Fruit fly (Drosophila melanogaster) whole organism, embryonic: ENCODE measurements around the gene CG13482.

Experiments
- CG10565 ChIP-seq: fragments of 200-800 bp; sonication (Bioruptor generic); optimal IDR thresholded peaks from 3 replicates; lab custom pipeline; 2016; ENCODE audit warnings: missing biosample characterization, mild to moderate bottlenecking, missing genetic modification characterization
- CG12299 ChIP-seq: fragments of 200-800 bp; sonication (Bioruptor generic); optimal IDR thresholded peaks from 2 replicates; lab custom pipeline; 2018; ENCODE audit warnings: missing biosample characterization, mild to moderate bottlenecking, missing genetic modification characterization
- CG12659 ChIP-seq: fragments of 200-800 bp; sonication (Bioruptor generic); optimal IDR thresholded peaks from 3 replicates; lab custom pipeline; 2017; ENCODE audit warnings: mild to moderate bottlenecking, missing biosample characterization, missing genetic modification reagents, missing genetic modification characterization
- CG13287 ChIP-seq: fragments of 200-800 bp; sonication (Bioruptor generic); IDR thresholded peaks from 2 replicates; pipeline ENCODE4 v1.3.6; 2022; ENCODE audit warnings: missing biosample characterization, missing genetic modification characterization; ENCODE audit not compliant: partially characterized antibody
- CG13624 ChIP-seq: fragments of 200-800 bp; sonication (Bioruptor generic); optimal IDR thresholded peaks from 2 replicates; lab custom pipeline; 2016; ENCODE audit warnings: missing biosample characterization, missing genetic modification characterization
- CG14014 ChIP-seq: fragments of 200-800 bp; sonication (Bioruptor generic); IDR thresholded peaks from 2 replicates; pipeline ENCODE4 v1.3.6; 2022; ENCODE audit warnings: missing biosample characterization, missing genetic modification characterization
- CG15011 ChIP-seq: fragments of 200-800 bp; sonication (Bioruptor generic); optimal IDR thresholded peaks from 3 replicates; lab custom pipeline; 2018; ENCODE audit warnings: missing biosample characterization, mild to moderate bottlenecking, missing genetic modification characterization
- CG15479 ChIP-seq: fragments of 200-800 bp; sonication (Bioruptor generic); optimal IDR thresholded peaks from 3 replicates; lab custom pipeline; 2019; ENCODE audit warnings: missing biosample characterization, mild to moderate bottlenecking, missing genetic modification characterization, moderate library complexity
- CG2116 ChIP-seq: fragments of 200-800 bp; sonication (Bioruptor generic); optimal IDR thresholded peaks from 3 replicates; lab custom pipeline; 2018; ENCODE audit warnings: missing biosample characterization, mild to moderate bottlenecking, missing genetic modification characterization
- CG2875 ChIP-seq: fragments of 200-800 bp; sonication (Bioruptor generic); optimal IDR thresholded peaks from 2 replicates; lab custom pipeline; 2017; ENCODE audit warnings: missing biosample characterization, mild to moderate bottlenecking, missing genetic modification characterization, missing genetic modification reagents
- CG30020 ChIP-seq: fragments of 200-800 bp; optimal IDR thresholded peaks from 2 replicates; lab custom pipeline; 2019; ENCODE audit warnings: missing biosample characterization, mild to moderate bottlenecking, missing genetic modification characterization, moderate library complexity
- CG32772 ChIP-seq: fragments of 200-800 bp; sonication (Bioruptor generic); IDR thresholded peaks from 2 replicates; pipeline ENCODE4 v1.3.6; 2022; ENCODE audit warnings: missing biosample characterization, missing genetic modification characterization
- CG3995 ChIP-seq: fragments of 200-800 bp; sonication (Bioruptor generic); optimal IDR thresholded peaks from 3 replicates; lab custom pipeline; 2016; ENCODE audit warnings: missing biosample characterization, missing genetic modification characterization
- CG43689 ChIP-seq: fragments of 200-800 bp; sonication (Bioruptor generic); IDR thresholded peaks from 2 replicates; pipeline ENCODE4 v1.3.6; 2022; ENCODE audit warnings: missing biosample characterization, missing genetic modification characterization
- CG4424 ChIP-seq: fragments of 200-800 bp; sonication (Bioruptor generic); optimal IDR thresholded peaks from 3 replicates; lab custom pipeline; 2016; ENCODE audit warnings: missing biosample characterization, missing genetic modification characterization
- CG4707 ChIP-seq: fragments of 200-800 bp; sonication (Bioruptor generic); optimal IDR thresholded peaks from 2 replicates; lab custom pipeline; 2018; ENCODE audit warnings: missing biosample characterization, mild to moderate bottlenecking, missing genetic modification characterization, moderate library complexity
- CG4820 ChIP-seq: fragments of 200-800 bp; sonication (Bioruptor generic); optimal IDR thresholded peaks from 3 replicates; lab custom pipeline; 2016; ENCODE audit warnings: missing biosample characterization, missing genetic modification characterization
- CG8478 ChIP-seq: fragments of >200 bp; optimal IDR thresholded peaks from 2 replicates; lab custom pipeline; 2018
- CG9817 ChIP-seq: fragments of 200-800 bp; sonication (Bioruptor generic); optimal IDR thresholded peaks from 2 replicates; lab custom pipeline; 2018; ENCODE audit warnings: missing biosample characterization, mild to moderate bottlenecking, missing genetic modification characterization, moderate library complexity
- CHES-1-like ChIP-seq: fragments of 200-800 bp; sonication (Bioruptor generic); optimal IDR thresholded peaks from 2 replicates; lab custom pipeline; 2016; ENCODE audit warnings: missing biosample characterization, missing genetic modification characterization
- CkIIα-i1 ChIP-seq: fragments of 200-800 bp; sonication (Bioruptor generic); IDR thresholded peaks from 2 replicates; pipeline ENCODE4 v1.3.6; 2022; ENCODE audit warnings: missing biosample characterization, missing genetic modification characterization
- CoRest ChIP-seq: fragments of 200-800 bp; sonication (Bioruptor generic); optimal IDR thresholded peaks from 3 replicates; lab custom pipeline; 2018; ENCODE audit warnings: missing biosample characterization, mild to moderate bottlenecking, missing genetic modification characterization, moderate library complexity
- Dad ChIP-seq: fragments of 200-800 bp; sonication (Bioruptor generic); optimal IDR thresholded peaks from 3 replicates; lab custom pipeline; 2016; ENCODE audit warnings: missing biosample characterization, missing genetic modification characterization
- Dip2 ChIP-seq: fragments of 200-800 bp; sonication (Bioruptor generic); IDR thresholded peaks from 2 replicates; pipeline ENCODE4 v1.3.6; 2022; ENCODE audit warnings: missing biosample characterization, missing genetic modification characterization
- Doc3 ChIP-seq: fragments of 200-800 bp; sonication (Bioruptor generic); IDR thresholded peaks from 3 replicates; pipeline ENCODE4 v1.3.6; 2022; ENCODE audit warnings: missing biosample characterization, missing genetic modification characterization; ENCODE audit not compliant: partially characterized antibody
- Gug ChIP-seq: fragments of 200-800 bp; sonication (Bioruptor generic); IDR thresholded peaks from 4 replicates; pipeline ENCODE4 v1.3.6; 2022; ENCODE audit warnings: missing biosample characterization, missing genetic modification characterization
- Hey ChIP-seq: fragments of 200-800 bp; sonication (Bioruptor generic); optimal IDR thresholded peaks from 3 replicates; lab custom pipeline; 2018; ENCODE audit warnings: missing biosample characterization, mild to moderate bottlenecking, missing genetic modification characterization
- Hsf ChIP-seq: fragments of 200-800 bp; sonication (Bioruptor generic); optimal IDR thresholded peaks from 3 replicates; lab custom pipeline; 2016; ENCODE audit warnings: missing biosample characterization, missing genetic modification characterization
- Mrtf ChIP-seq: fragments of 200-800 bp; sonication (Bioruptor generic); IDR thresholded peaks from 3 replicates; pipeline ENCODE4 v1.3.6; 2022; ENCODE audit warnings: missing biosample characterization, missing genetic modification characterization
- NC2β ChIP-seq: fragments of 200-800 bp; sonication (Bioruptor generic); optimal IDR thresholded peaks from 2 replicates; lab custom pipeline; 2016; ENCODE audit warnings: missing biosample characterization, missing genetic modification characterization
- NFAT ChIP-seq: fragments of 200-800 bp; sonication (Bioruptor generic); IDR thresholded peaks from 2 replicates; pipeline ENCODE4 v1.3.6; 2022; ENCODE audit warnings: missing biosample characterization, missing genetic modification characterization
- Sin3A ChIP-seq: fragments of >200 bp; optimal IDR thresholded peaks from 2 replicates; lab custom pipeline; 2018
- Tbp ChIP-seq: fragments of >200 bp; optimal IDR thresholded peaks from 2 replicates; lab custom pipeline; 2018; ENCODE audit warnings: missing biosample characterization, missing genetic modification characterization
- az2 ChIP-seq: fragments of 200-800 bp; sonication (Bioruptor generic); optimal IDR thresholded peaks from 3 replicates; lab custom pipeline; 2016; ENCODE audit warnings: missing biosample characterization, missing genetic modification characterization
- cad ChIP-seq: fragments of >200 bp; optimal IDR thresholded peaks from 2 replicates; lab custom pipeline; 2017; ENCODE audit warnings: missing biosample characterization, missing genetic modification characterization
- dan ChIP-seq: fragments of 200-800 bp; sonication (Bioruptor generic); IDR thresholded peaks from 2 replicates; pipeline ENCODE4 v1.3.6; 2022; ENCODE audit warnings: missing biosample characterization, missing genetic modification characterization
- danr ChIP-seq: fragments of 200-800 bp; sonication (Bioruptor generic); IDR thresholded peaks from 2 replicates; pipeline ENCODE4 v1.3.6; 2022; ENCODE audit warnings: missing biosample characterization, missing genetic modification characterization
- dimm ChIP-seq: fragments of 200-800 bp; sonication (Bioruptor generic); IDR thresholded peaks from 2 replicates; pipeline ENCODE4 v1.3.6; 2022; ENCODE audit warnings: missing biosample characterization, missing genetic modification characterization
- fd3F ChIP-seq: fragments of 200-800 bp; sonication (Bioruptor generic); optimal IDR thresholded peaks from 2 replicates; lab custom pipeline; 2018; ENCODE audit warnings: missing biosample characterization, mild to moderate bottlenecking, missing genetic modification characterization, moderate library complexity
- gro ChIP-seq: fragments of 200-800 bp; sonication (Bioruptor generic); optimal IDR thresholded peaks from 2 replicates; lab custom pipeline; 2016; ENCODE audit warnings: missing biosample characterization, missing genetic modification characterization
- jumu ChIP-seq: fragments of 200-800 bp; sonication (Bioruptor generic); optimal IDR thresholded peaks from 3 replicates; lab custom pipeline; 2016; ENCODE audit warnings: missing biosample characterization, missing genetic modification characterization
- lmd ChIP-seq: fragments of 200-800 bp; sonication (Bioruptor generic); IDR thresholded peaks from 2 replicates; pipeline ENCODE4 v1.3.6; 2022; ENCODE audit warnings: missing biosample characterization, missing genetic modification characterization
- luna ChIP-seq: fragments of 200-800 bp; sonication (Bioruptor generic); optimal IDR thresholded peaks from 2 replicates; lab custom pipeline; 2016; ENCODE audit warnings: missing biosample characterization, missing genetic modification characterization
- peb ChIP-seq: fragments of 200-800 bp; sonication (Bioruptor generic); IDR thresholded peaks from 2 replicates; pipeline ENCODE4 v1.3.6; 2022; ENCODE audit warnings: missing biosample characterization, missing genetic modification characterization
- repo ChIP-seq: fragments of 200-800 bp; sonication (Bioruptor generic); optimal IDR thresholded peaks from 2 replicates; lab custom pipeline; 2016; ENCODE audit warnings: missing biosample characterization, missing genetic modification characterization
- row ChIP-seq: fragments of 200-800 bp; sonication (Bioruptor generic); IDR thresholded peaks from 3 replicates; pipeline ENCODE4 v1.3.6; 2022; ENCODE audit warnings: missing biosample characterization, missing genetic modification characterization
- slou ChIP-seq: fragments of 200-800 bp; sonication (Bioruptor generic); optimal IDR thresholded peaks from 3 replicates; lab custom pipeline; 2016; ENCODE audit warnings: missing biosample characterization, missing genetic modification characterization
- so ChIP-seq: fragments of 200-800 bp; sonication (Bioruptor generic); IDR thresholded peaks from 3 replicates; pipeline ENCODE4 v1.3.6; 2022; ENCODE audit warnings: missing biosample characterization, missing genetic modification characterization
- toy ChIP-seq: fragments of 200-800 bp; sonication (Bioruptor generic); IDR thresholded peaks from 2 replicates; pipeline ENCODE4 v1.3.6; 2022; ENCODE audit warnings: missing biosample characterization, missing genetic modification characterization
- twi ChIP-seq: fragments of 200-800 bp; optimal IDR thresholded peaks from 2 replicates; lab custom pipeline; 2019; ENCODE audit warnings: missing biosample characterization, mild to moderate bottlenecking, missing genetic modification characterization, moderate library complexity
- zen2 ChIP-seq: fragments of 200-800 bp; sonication (Bioruptor generic); IDR thresholded peaks from 3 replicates; pipeline ENCODE4 v1.3.6; 2022; ENCODE audit warnings: missing biosample characterization, missing genetic modification characterization; ENCODE audit not compliant: partially characterized antibody
- zfh1 ChIP-seq: fragments of 200-800 bp; sonication (Bioruptor generic); IDR thresholded peaks from 3 replicates; pipeline ENCODE4 v1.3.6; 2022; ENCODE audit warnings: missing biosample characterization, missing genetic modification characterization

The CG13482 gene

dm6 chr3L:14354285-14355092 lies 25.3 kb downstream of the CG13482 start (continued):
- TF ChIP-seq so (GFP tag; lab: Robert Waterston, UW) (no peak), CoRest (tag; lab: Kevin White, UChicago) (peak; percentile 20), Doc3 (GFP tag; lab: Robert Waterston, UW) (no peak), zen2 (GFP tag; lab: Robert Waterston, UW) (no peak), row (GFP tag; lab: Robert Waterston, UW) (peak; percentile 28; the same call in 1 of the 3 replicates), CG12659 (GFP tag; lab: Kevin White, UChicago) (no peak), CG2116 (no peak), CkIIα-i1 (GFP tag; lab: Robert Waterston, UW) (no peak), Mrtf (GFP tag; lab: Robert Waterston, UW) (no peak), jumu (GFP tag; lab: Kevin White, UChicago) (no peak), CG9817 (tag; lab: Kevin White, UChicago) (no peak), CG4424 (GFP tag; lab: Kevin White, UChicago) (no peak), danr (GFP tag; lab: Robert Waterston, UW) (no peak), CG30020 (tag; lab: Kevin White, UChicago) (no peak), dan (GFP tag; lab: Robert Waterston, UW) (no peak), CG14014 (GFP tag; lab: Robert Waterston, UW) (no peak), NFAT (no peak), Sin3A (lab: Kevin White, UChicago) (no peak), Tbp (GFP tag; lab: Kevin White, UChicago) (no peak), peb (GFP tag; lab: Robert Waterston, UW) (no peak), az2 (no peak), dimm (no peak), Hey (tag; lab: Kevin White, UChicago) (no peak), toy (no peak), slou (GFP tag; lab: Kevin White, UChicago) (no peak), CG2875 (GFP tag; lab: Kevin White, UChicago) (peak; percentile 41), CG43689 (GFP tag; lab: Robert Waterston, UW) (no peak), luna (no peak), CG13624 (GFP tag; lab: Kevin White, UChicago) (no peak), CG13287 (GFP tag; lab: Robert Waterston, UW) (no peak), zfh1 (GFP tag; lab: Robert Waterston, UW) (no peak), CG4707 (no peak), CG15011 (GFP tag; lab: Kevin White, UChicago) (no peak), CG3995 (no peak), repo (no peak), CG15479 (GFP tag; lab: Kevin White, UChicago) (no peak), lmd (GFP tag; lab: Robert Waterston, UW) (no peak), Gug (no peak), CHES-1-like (GFP tag; lab: Kevin White, UChicago) (no peak), CG10565 (GFP tag; lab: Kevin White, UChicago) (no peak), gro (no peak), Dip2 (no peak), CG12299 (tag; lab: Kevin White, UChicago) (no peak), fd3F (GFP tag; lab: Kevin White, UChicago) (no peak), CG8478 (lab: Kevin White, UChicago) (no peak), NC2β (GFP tag; lab: Kevin White, UChicago) (no peak), CG4820 (GFP tag; lab: Kevin White, UChicago) (no peak), twi (tag; lab: Kevin White, UChicago) (peak; percentile 52), Dad (no peak), Hsf (GFP tag; lab: Kevin White, UChicago) (peak; percentile 3), CG32772 (no peak), cad (no peak)
